Fruit fly (Drosophila melanogaster) Kc167 (cell line): ENCODE results near the gene CG34280.

Source experiments
- Myc ChIP-seq: fragments of >200 bp; optimal IDR thresholded peaks from 2 replicates; lab custom pipeline; 2017; ENCODE audit warnings: missing external identifiers
- Sin3A ChIP-seq: fragments of >200 bp; optimal IDR thresholded peaks from 2 replicates; lab custom pipeline; 2018; ENCODE audit warnings: missing external identifiers
- h ChIP-seq: fragments of >200 bp; optimal IDR thresholded peaks from 3 replicates; lab custom pipeline; 2018; ENCODE audit warnings: missing external identifiers
- insv ChIP-seq: fragments of >200 bp; optimal IDR thresholded peaks from 3 replicates; lab custom pipeline; 2018; ENCODE audit warnings: missing external identifiers
- psq ChIP-seq: fragments of >200 bp; optimal IDR thresholded peaks from 2 replicates; lab custom pipeline; 2017; ENCODE audit warnings: missing external identifiers
- ttk ChIP-seq: sonication (Bioruptor generic); optimal IDR thresholded peaks from 2 replicates; lab custom pipeline; 2017; ENCODE audit warnings: missing external identifiers

Gene CG34280

dm6 chr3R:17371094-17371493 lies 32.4 kb downstream of the CG34280 start:
- TF ChIP-seq insv (lab: Kevin White, UChicago) (no peak), psq (lab: Kevin White, UChicago) (no peak), Sin3A (lab: Kevin White, UChicago) (no peak), Myc (lab: Kevin White, UChicago) (no peak), h (lab: Kevin White, UChicago) (no peak), ttk (lab: Kevin White, UChicago) (no peak)

DNA sequence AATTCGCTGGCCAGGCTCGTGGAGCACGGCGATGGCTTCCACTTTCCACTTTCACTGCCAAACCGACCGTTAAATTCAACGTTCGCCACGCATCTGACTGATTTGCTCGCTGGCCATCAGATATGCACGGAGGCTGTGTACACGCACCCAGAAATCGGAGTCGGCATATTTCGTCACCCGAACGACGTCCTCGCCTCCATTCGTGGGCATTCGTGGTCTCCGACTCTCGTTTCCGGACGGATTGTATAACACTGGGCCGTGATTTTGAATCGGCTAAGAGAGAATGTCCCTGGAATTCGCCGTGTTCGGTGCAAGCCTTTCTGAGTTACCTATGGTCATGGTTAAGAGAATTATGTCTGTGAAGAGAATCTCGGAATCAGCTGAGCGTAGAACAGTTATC lies 37.5 kb downstream of the CG34280 start, which contains the start of gene beat-IIa:
Gene beat-IIa (minus strand): TSS at position 97 of the 400 bp plus-strand sequence.
- TF ChIP-seq h (lab: Kevin White, UChicago): no peak
- no peak for TF ChIP-seq Myc (lab: Kevin White, UChicago)
- TF ChIP-seq Sin3A (lab: Kevin White, UChicago): no peak
- no peak for TF ChIP-seq ttk (lab: Kevin White, UChicago)
- no peak for TF ChIP-seq psq (lab: Kevin White, UChicago)
- no peak for TF ChIP-seq insv (lab: Kevin White, UChicago)

DNA sequence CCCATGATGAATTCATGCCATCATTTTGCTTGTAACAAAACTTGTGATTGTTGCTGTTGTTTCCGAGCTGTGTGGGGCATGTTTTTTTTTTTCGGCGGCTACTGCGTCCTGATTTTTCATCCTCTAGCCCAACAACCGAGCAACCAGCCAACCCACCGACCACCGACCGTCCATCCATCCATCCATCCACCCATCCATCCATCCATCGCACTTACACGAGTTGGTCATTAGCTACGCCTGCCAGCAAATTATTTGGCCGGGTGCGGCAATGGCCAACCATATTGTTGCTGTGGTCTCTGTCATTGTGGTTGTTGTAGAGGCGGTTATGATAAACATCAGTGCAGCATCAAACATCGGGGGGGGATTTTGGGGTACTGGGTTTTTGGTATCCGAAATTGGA lies 44.1 kb downstream of the CG34280 start:
- TF ChIP-seq psq (lab: Kevin White, UChicago) (no peak), Sin3A (lab: Kevin White, UChicago) (no peak), Myc (lab: Kevin White, UChicago) (no peak), h (lab: Kevin White, UChicago) (no peak), insv (lab: Kevin White, UChicago) (no peak), ttk (lab: Kevin White, UChicago) (no peak)
